Worm (Caenorhabditis elegans): ENCODE measurements around the gene B0546.4.

DNA sequence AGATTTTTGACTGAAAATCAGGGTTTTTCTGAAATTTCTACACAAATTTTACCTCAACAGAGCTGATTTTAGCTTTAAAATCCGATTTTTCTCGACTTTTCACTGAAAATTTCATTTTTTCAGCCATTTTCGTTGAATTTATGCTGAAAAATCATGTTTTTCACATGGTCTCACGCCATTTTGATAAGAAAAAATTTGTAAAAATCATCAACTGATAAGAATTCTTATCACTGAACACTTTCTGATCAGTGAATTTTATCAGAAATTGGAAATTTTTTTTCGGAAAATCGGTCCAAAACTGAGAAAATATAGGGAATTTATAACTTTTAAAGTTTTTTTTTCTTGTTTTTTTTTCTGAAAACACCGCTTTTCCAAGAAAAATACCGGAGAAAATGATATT, 17.0 kb upstream of the B0546.4 start:
- TF ChIP-seq snpc-4 (GFP tag; optimal IDR thresholded peaks at IDR 0.05) (no peak), snpc-4 (tag; optimal IDR thresholded peaks at IDR 0.05) (no peak), unc-62 (GFP tag; optimal IDR thresholded peaks at IDR 0.05) (no peak), Y67H2A.10 (GFP tag; conservative IDR thresholded peaks at IDR 0.05) (no peak), ztf-26 (tag; optimal IDR thresholded peaks at IDR 0.05) (no peak), pha-4 (tag; optimal IDR thresholded peaks at IDR 0.05) (no peak), madf-6 (GFP tag; IDR thresholded peaks at IDR 0.05) (no peak), ceh-91 (GFP tag; IDR thresholded peaks at IDR 0.05) (no peak), zfh-2 (GFP tag; conservative IDR thresholded peaks at IDR 0.05) (no peak)

Measured in whole organism, young adult.